Fruit fly (Drosophila melanogaster) whole organism, embryonic: ENCODE data around the gene CG1273.

Experiments
- Atf6 ChIP-seq: fragments of 200-800 bp; sonication (Bioruptor generic); IDR thresholded peaks from 2 replicates; pipeline ENCODE4 v1.3.6; 2022; ENCODE audit warnings: missing biosample characterization, missing genetic modification characterization
- CG12299 ChIP-seq: fragments of 200-800 bp; sonication (Bioruptor generic); optimal IDR thresholded peaks from 2 replicates; lab custom pipeline; 2018; ENCODE audit warnings: missing biosample characterization, mild to moderate bottlenecking, missing genetic modification characterization
- CG12744 ChIP-seq: fragments of 200-800 bp; sonication (Bioruptor generic); optimal IDR thresholded peaks from 2 replicates; lab custom pipeline; 2016; ENCODE audit warnings: missing biosample characterization, missing genetic modification characterization
- CG13123 ChIP-seq: fragments of 200-800 bp; sonication (Bioruptor generic); optimal IDR thresholded peaks from 2 replicates; lab custom pipeline; 2016; ENCODE audit warnings: missing biosample characterization, missing genetic modification characterization
- CG13296 ChIP-seq: fragments of 200-800 bp; sonication (Bioruptor generic); optimal IDR thresholded peaks from 3 replicates; lab custom pipeline; 2018; ENCODE audit warnings: missing biosample characterization, mild to moderate bottlenecking, missing genetic modification characterization
- CG14860 ChIP-seq: fragments of 200-800 bp; sonication (Bioruptor generic); IDR thresholded peaks from 3 replicates; pipeline ENCODE4 v1.3.6; 2022; ENCODE audit warnings: missing biosample characterization, missing genetic modification characterization; ENCODE audit not compliant: partially characterized antibody
- CG17186 ChIP-seq: fragments of 200-800 bp; sonication (Bioruptor generic); optimal IDR thresholded peaks from 3 replicates; lab custom pipeline; 2017; ENCODE audit warnings: missing biosample characterization, missing genetic modification reagents, missing genetic modification characterization
- CG18011 ChIP-seq: fragments of 200-800 bp; sonication (Bioruptor generic); optimal IDR thresholded peaks from 2 replicates; lab custom pipeline; 2017; ENCODE audit warnings: missing biosample characterization, missing genetic modification characterization, mild to moderate bottlenecking, moderate library complexity, missing genotype
- CG2678 ChIP-seq: fragments of 200-800 bp; sonication (Bioruptor generic); optimal IDR thresholded peaks from 3 replicates; lab custom pipeline; 2019; ENCODE audit warnings: missing biosample characterization, mild to moderate bottlenecking, missing genetic modification characterization, moderate library complexity
- CG2875 ChIP-seq: fragments of 200-800 bp; sonication (Bioruptor generic); optimal IDR thresholded peaks from 2 replicates; lab custom pipeline; 2017; ENCODE audit warnings: missing biosample characterization, mild to moderate bottlenecking, missing genetic modification characterization, missing genetic modification reagents
- CG33557 ChIP-seq: fragments of 200-800 bp; sonication (Bioruptor generic); optimal IDR thresholded peaks from 2 replicates; lab custom pipeline; 2019; ENCODE audit warnings: missing biosample characterization, mild to moderate bottlenecking, missing genetic modification characterization, moderate library complexity
- CG3995 ChIP-seq: fragments of 200-800 bp; sonication (Bioruptor generic); optimal IDR thresholded peaks from 3 replicates; lab custom pipeline; 2016; ENCODE audit warnings: missing biosample characterization, missing genetic modification characterization
- CG42726 ChIP-seq: fragments of 200-800 bp; sonication (Bioruptor generic); IDR thresholded peaks from 2 replicates; pipeline ENCODE4 v1.3.6; 2022; ENCODE audit warnings: missing biosample characterization, missing genetic modification characterization; ENCODE audit not compliant: partially characterized antibody
- CG43689 ChIP-seq: fragments of 200-800 bp; sonication (Bioruptor generic); IDR thresholded peaks from 2 replicates; pipeline ENCODE4 v1.3.6; 2022; ENCODE audit warnings: missing biosample characterization, missing genetic modification characterization
- CG4424 ChIP-seq: fragments of 200-800 bp; sonication (Bioruptor generic); optimal IDR thresholded peaks from 3 replicates; lab custom pipeline; 2016; ENCODE audit warnings: missing biosample characterization, missing genetic modification characterization
- CG5180 ChIP-seq: fragments of 200-800 bp; sonication (Bioruptor generic); optimal IDR thresholded peaks from 3 replicates; lab custom pipeline; 2017; ENCODE audit warnings: missing biosample characterization, missing genetic modification characterization, mild to moderate bottlenecking, moderate library complexity, missing genetic modification reagents
- CG6765 ChIP-seq: fragments of 200-800 bp; sonication (Bioruptor generic); optimal IDR thresholded peaks from 3 replicates; lab custom pipeline; 2017; ENCODE audit warnings: missing biosample characterization, mild to moderate bottlenecking, missing genetic modification characterization
- CG7556 ChIP-seq: fragments of 200-800 bp; sonication (Bioruptor generic); optimal IDR thresholded peaks from 2 replicates; lab custom pipeline; 2017; ENCODE audit warnings: missing biosample characterization, mild to moderate bottlenecking, missing genetic modification characterization
- CG7963 ChIP-seq: fragments of 200-800 bp; sonication (Bioruptor generic); IDR thresholded peaks from 3 replicates; pipeline ENCODE4 v1.3.6; 2022; ENCODE audit warnings: missing biosample characterization, missing genetic modification characterization; ENCODE audit not compliant: partially characterized antibody
- Chrac-16 ChIP-seq: fragments of 200-800 bp; sonication (Bioruptor generic); optimal IDR thresholded peaks from 3 replicates; lab custom pipeline; 2016; ENCODE audit warnings: missing biosample characterization, missing genetic modification characterization
- Dad ChIP-seq: fragments of 200-800 bp; sonication (Bioruptor generic); optimal IDR thresholded peaks from 3 replicates; lab custom pipeline; 2016; ENCODE audit warnings: missing biosample characterization, missing genetic modification characterization
- Drgx ChIP-seq: fragments of 200-800 bp; sonication (Bioruptor generic); IDR thresholded peaks from 2 replicates; pipeline ENCODE4 v1.3.6; 2022; ENCODE audit warnings: missing biosample characterization, missing genetic modification characterization
- Fer3 ChIP-seq: fragments of 200-800 bp; sonication (Bioruptor generic); optimal IDR thresholded peaks from 2 replicates; lab custom pipeline; 2018; ENCODE audit warnings: missing biosample characterization, mild to moderate bottlenecking, missing genetic modification characterization, moderate library complexity
- H2.0 ChIP-seq: fragments of 200-800 bp; sonication (Bioruptor generic); IDR thresholded peaks from 2 replicates; pipeline ENCODE4 v1.3.6; 2022; ENCODE audit warnings: missing biosample characterization, missing genetic modification characterization
- HLHmδ ChIP-seq: fragments of 200-800 bp; sonication (Bioruptor generic); optimal IDR thresholded peaks from 2 replicates; lab custom pipeline; 2018; ENCODE audit warnings: missing biosample characterization, mild to moderate bottlenecking, missing genetic modification characterization, moderate library complexity
- Meics ChIP-seq: fragments of 200-800 bp; sonication (Bioruptor generic); optimal IDR thresholded peaks from 2 replicates; lab custom pipeline; 2017; ENCODE audit warnings: missing biosample characterization, mild to moderate bottlenecking, missing genetic modification characterization
- Oli ChIP-seq: fragments of 200-800 bp; sonication (Bioruptor generic); optimal IDR thresholded peaks from 2 replicates; lab custom pipeline; 2018; ENCODE audit warnings: missing biosample characterization, mild to moderate bottlenecking, missing genetic modification characterization, moderate library complexity
- Rfx ChIP-seq: fragments of 200-800 bp; sonication (Bioruptor generic); IDR thresholded peaks from 2 replicates; pipeline ENCODE4 v1.3.6; 2022; ENCODE audit warnings: missing biosample characterization, missing genetic modification characterization
- Sin3A ChIP-seq: fragments of >200 bp; optimal IDR thresholded peaks from 2 replicates; lab custom pipeline; 2018
- Sox102F ChIP-seq: fragments of 200-800 bp; sonication (Bioruptor generic); optimal IDR thresholded peaks from 2 replicates; lab custom pipeline; 2018; ENCODE audit warnings: missing biosample characterization, mild to moderate bottlenecking, missing genetic modification characterization, moderate library complexity
- TFAM ChIP-seq: fragments of 200-800 bp; sonication (Bioruptor generic); optimal IDR thresholded peaks from 2 replicates; lab custom pipeline; 2017; ENCODE audit warnings: missing biosample characterization, missing genetic modification characterization, inconsistent platforms
- Tbp ChIP-seq: fragments of >200 bp; optimal IDR thresholded peaks from 2 replicates; lab custom pipeline; 2018; ENCODE audit warnings: missing biosample characterization, missing genetic modification characterization
- bowl ChIP-seq: fragments of 200-800 bp; sonication (Bioruptor generic); IDR thresholded peaks from 2 replicates; pipeline ENCODE4 v1.3.6; 2022; ENCODE audit warnings: missing biosample characterization, missing genetic modification characterization
- dpn ChIP-seq, 2 experiments: fragments of 200-800 bp; sonication (Bioruptor generic); optimal IDR thresholded peaks; 3 replicates each; lab custom pipeline; 2016; ENCODE audit warnings: missing biosample characterization in 2 of 2, missing genetic modification characterization in 2 of 2
- ems ChIP-seq: fragments of 200-800 bp; sonication (Bioruptor generic); optimal IDR thresholded peaks from 3 replicates; lab custom pipeline; 2016; ENCODE audit warnings: missing biosample characterization, missing genetic modification characterization
- esg ChIP-seq: fragments of 200-800 bp; sonication (Bioruptor generic); conservative IDR thresholded peaks from 2 replicates; pipeline ENCODE4 v1.3.6; 2022; ENCODE audit warnings: missing biosample characterization, missing genetic modification characterization
- gcm ChIP-seq: fragments of 200-800 bp; sonication (Bioruptor generic); optimal IDR thresholded peaks from 2 replicates; lab custom pipeline; 2019; ENCODE audit warnings: missing biosample characterization, mild to moderate bottlenecking, missing genetic modification characterization, moderate library complexity
- gfzf ChIP-seq: fragments of 200-800 bp; sonication (Bioruptor generic); optimal IDR thresholded peaks from 2 replicates; lab custom pipeline; 2016; ENCODE audit warnings: missing biosample characterization, mild to moderate bottlenecking, missing genetic modification characterization, moderate library complexity
- hth ChIP-seq: fragments of >200 bp; optimal IDR thresholded peaks from 2 replicates; lab custom pipeline; 2017; ENCODE audit warnings: inconsistent platforms
- lilli ChIP-seq: fragments of 200-800 bp; sonication (Bioruptor generic); optimal IDR thresholded peaks from 3 replicates; lab custom pipeline; 2016; ENCODE audit warnings: missing biosample characterization, missing genetic modification characterization
- otp ChIP-seq: fragments of 200-800 bp; sonication (Bioruptor generic); IDR thresholded peaks from 3 replicates; pipeline ENCODE4, ENCODE4 v1.3.6; 2022; ENCODE audit warnings: missing biosample characterization, missing genetic modification characterization
- prd ChIP-seq, 3 experiments: fragments of >200 bp in 2 of 3; fragments of 200-800 bp in 1 of 3; sonication (Bioruptor generic) in 1 of 3; optimal IDR thresholded peaks in 2 of 3; IDR thresholded peaks in 1 of 3; 2 replicates in 2 of 3; 3 replicates in 1 of 3; pipeline versions ENCODE4 v1.3.6 to Lab custom; 2017 to 2022; ENCODE audit warnings: missing biosample characterization in 1 of 3, missing genetic modification characterization in 1 of 3
- sd ChIP-seq: fragments of 200-800 bp; sonication (Bioruptor generic); optimal IDR thresholded peaks from 3 replicates; lab custom pipeline; 2018; ENCODE audit warnings: missing biosample characterization, mild to moderate bottlenecking, missing genetic modification characterization, moderate library complexity
- shn ChIP-seq: fragments of 200-800 bp; sonication (Bioruptor generic); optimal IDR thresholded peaks from 3 replicates; lab custom pipeline; 2016; ENCODE audit warnings: missing biosample characterization, missing genetic modification characterization
- sqz ChIP-seq: fragments of 200-800 bp; sonication (Bioruptor generic); optimal IDR thresholded peaks from 3 replicates; lab custom pipeline; 2018; ENCODE audit warnings: missing biosample characterization, mild to moderate bottlenecking, missing genetic modification characterization
- stwl ChIP-seq: fragments of 200-800 bp; sonication (Bioruptor generic); optimal IDR thresholded peaks from 3 replicates; lab custom pipeline; 2018; ENCODE audit warnings: missing biosample characterization, mild to moderate bottlenecking, missing genetic modification characterization, moderate library complexity
- tap ChIP-seq: fragments of 200-800 bp; optimal IDR thresholded peaks from 3 replicates; lab custom pipeline; 2019; ENCODE audit warnings: missing biosample characterization, mild to moderate bottlenecking, missing genetic modification characterization, moderate library complexity
- tll ChIP-seq, 2 experiments: fragments of 200-800 bp in 1 of 2; fragments of >200 bp in 1 of 2; sonication (Bioruptor generic) in 1 of 2; optimal IDR thresholded peaks; 2 replicates each; lab custom pipeline; 2017 to 2019; ENCODE audit warnings: missing biosample characterization in 2 of 2, missing genetic modification characterization in 2 of 2, mild to moderate bottlenecking in 1 of 2, moderate library complexity in 1 of 2
- vvl ChIP-seq: fragments of 200-800 bp; sonication (Bioruptor generic); IDR thresholded peaks from 2 replicates; pipeline ENCODE4 v1.3.6; 2022; ENCODE audit warnings: missing biosample characterization, missing genetic modification characterization

Gene CG1273

DNA sequence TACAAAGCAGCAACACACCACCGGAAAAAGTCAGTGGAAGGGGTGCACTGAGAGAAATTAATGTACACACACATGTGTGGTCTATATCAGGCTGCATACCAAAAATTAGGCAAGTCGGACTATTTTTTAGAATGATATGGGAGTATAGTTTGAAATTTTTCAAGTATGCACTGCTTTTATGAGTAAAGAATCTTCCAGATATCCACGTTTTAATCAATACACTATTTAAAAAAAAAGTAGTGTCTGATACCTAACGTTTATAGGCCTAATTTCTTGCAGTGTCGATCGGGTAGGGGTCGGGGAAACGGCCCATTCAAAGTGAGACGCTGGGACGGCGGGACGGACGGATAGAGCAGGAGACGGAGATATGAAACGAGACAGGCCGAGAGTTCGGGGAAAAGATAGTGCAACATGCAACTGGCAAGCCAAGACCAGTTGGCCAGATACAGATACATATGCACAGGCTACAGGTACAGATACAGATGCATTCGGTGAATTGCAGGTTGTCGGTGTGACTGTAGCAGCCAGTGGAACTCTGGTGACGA lies 33.1 kb upstream of the CG1273 start (continued):
- TF ChIP-seq CG18011 (GFP tag; lab: Kevin White, UChicago): peak; percentile 38
- no peak for TF ChIP-seq prd (optimal IDR thresholded peaks at IDR 0.05; lab: Kevin White, UChicago)
- TF ChIP-seq prd (GFP tag; IDR thresholded peaks at IDR 0.05; lab: Robert Waterston, UW): peak; percentile 98
- TF ChIP-seq dpn (GFP tag; optimal IDR thresholded peaks at IDR 0.05; lab: Kevin White, UChicago): peak; percentile 91 to 93
- TF ChIP-seq CG13296 (GFP tag; lab: Kevin White, UChicago): peak; percentile 76
- TF ChIP-seq CG7556 (GFP tag; lab: Kevin White, UChicago): peak; percentile 94
- TF ChIP-seq Rfx (GFP tag; lab: Robert Waterston, UW): peak; percentile 69
- peak; percentile 31 for TF ChIP-seq CG6765 (GFP tag; lab: Kevin White, UChicago)
- peak; percentile 91 for TF ChIP-seq otp
- no peak for TF ChIP-seq CG14860 (GFP tag; lab: Robert Waterston, UW)
- peak; percentile 96 for TF ChIP-seq Oli
- no peak for TF ChIP-seq CG42726
- TF ChIP-seq Meics (GFP tag; lab: Kevin White, UChicago): peak; percentile 67
- peak; percentile 91 for TF ChIP-seq ems (GFP tag; lab: Kevin White, UChicago)
- TF ChIP-seq CG5180 (GFP tag; lab: Kevin White, UChicago): peak; percentile 85
- peak; percentile 91 for TF ChIP-seq Dad
- peak; percentile 51 for TF ChIP-seq sd (tag; lab: Kevin White, UChicago)
- TF ChIP-seq CG4424 (GFP tag; lab: Kevin White, UChicago): peak; percentile 96
- TF ChIP-seq gfzf (GFP tag; lab: Kevin White, UChicago): peak; percentile 4
- peak; percentile 94 for TF ChIP-seq CG2678 (tag; lab: Kevin White, UChicago)
- peak; percentile 96 for TF ChIP-seq Sox102F (GFP tag; lab: Kevin White, UChicago)
- peak; percentile 89 for TF ChIP-seq esg (GFP tag; lab: Robert Waterston, UW)
- peak; percentile 11 for TF ChIP-seq HLHmδ (GFP tag; lab: Kevin White, UChicago)
- TF ChIP-seq shn: peak; percentile 95
- peak; percentile 95 for TF ChIP-seq Chrac-16 (GFP tag; lab: Kevin White, UChicago)
- peak; percentile 80 for TF ChIP-seq Fer3 (tag; lab: Kevin White, UChicago)
- TF ChIP-seq hth (lab: Kevin White, UChicago): no peak
- peak; percentile 83 for TF ChIP-seq CG13123 (GFP tag; lab: Kevin White, UChicago)
- TF ChIP-seq CG12744 (GFP tag; lab: Kevin White, UChicago): peak; percentile 84
- TF ChIP-seq bowl (GFP tag; lab: Robert Waterston, UW): peak; percentile 73
- TF ChIP-seq tap (tag; lab: Kevin White, UChicago): peak; percentile 93
- peak; percentile 85 to 93 for TF ChIP-seq tll (GFP tag; optimal IDR thresholded peaks at IDR 0.05; lab: Kevin White, UChicago)
- TF ChIP-seq CG12299 (tag; lab: Kevin White, UChicago): peak; percentile 80
- TF ChIP-seq CG2875 (GFP tag; lab: Kevin White, UChicago): peak; percentile 92
- peak; percentile 97 for TF ChIP-seq CG33557 (GFP tag; lab: Kevin White, UChicago)
- TF ChIP-seq Atf6 (GFP tag; lab: Robert Waterston, UW): peak; percentile 55; the same call in 1 of the 2 replicates
- TF ChIP-seq lilli (GFP tag; lab: Kevin White, UChicago): peak; percentile 85
- peak; percentile 96 for TF ChIP-seq gcm (GFP tag; lab: Kevin White, UChicago)
- peak; percentile 26 for TF ChIP-seq CG3995 (GFP tag; lab: Kevin White, UChicago)
- TF ChIP-seq Sin3A (lab: Kevin White, UChicago): no peak
- peak; percentile 93 for TF ChIP-seq sqz (GFP tag; lab: Kevin White, UChicago)
- TF ChIP-seq Drgx (GFP tag; lab: Robert Waterston, UW): peak; percentile 91
- no peak for TF ChIP-seq CG43689 (GFP tag; lab: Robert Waterston, UW)
- peak; percentile 51 for TF ChIP-seq stwl (tag; lab: Kevin White, UChicago)
- no peak for TF ChIP-seq Tbp (GFP tag; lab: Kevin White, UChicago)
- peak; percentile 79 for TF ChIP-seq CG17186
- peak; percentile 78 for TF ChIP-seq H2.0
- peak; percentile 93 for TF ChIP-seq vvl (GFP tag; lab: Robert Waterston, UW)
- peak; percentile 85 for TF ChIP-seq TFAM (GFP tag; lab: Kevin White, UChicago)
- no peak for TF ChIP-seq CG7963 (GFP tag; lab: Robert Waterston, UW)
